Worm (Caenorhabditis elegans): Measurements from ENCODE around the gene Y37D8A.6.

ce11 chrIII:12918575-12918974, 48.5 kb upstream of the Y37D8A.6 start, which contains the start of gene Y37D8A.16:
- TF ChIP-seq egl-27 (tag; optimal IDR thresholded peaks at IDR 0.05) (no peak), C34F6.9 (tag; optimal IDR thresholded peaks at IDR 0.05) (no peak), dmd-4 (tag; optimal IDR thresholded peaks at IDR 0.05) (no peak), nhr-23 (tag; optimal IDR thresholded peaks at IDR 0.05) (no peak), unc-62 (GFP tag; optimal IDR thresholded peaks at IDR 0.05) (no peak)

All from whole organism, L2 larva.